Fruit fly (Drosophila melanogaster) whole organism, embryonic: ENCODE data around the gene CG14720.

Source experiments
- Bgb ChIP-seq: fragments of 200-800 bp; sonication (Bioruptor generic); IDR thresholded peaks from 2 replicates; pipeline ENCODE4 v1.3.6; 2022; ENCODE audit warnings: missing biosample characterization, missing genetic modification characterization; ENCODE audit not compliant: partially characterized antibody
- CG10431 ChIP-seq: fragments of 200-800 bp; sonication (Bioruptor generic); optimal IDR thresholded peaks from 3 replicates; lab custom pipeline; 2018; ENCODE audit warnings: missing biosample characterization, mild to moderate bottlenecking, missing genetic modification characterization
- CG12104 ChIP-seq: fragments of 200-800 bp; sonication (Bioruptor generic); optimal IDR thresholded peaks from 3 replicates; lab custom pipeline; 2016; ENCODE audit warnings: missing biosample characterization, missing genetic modification characterization
- CG12155 ChIP-seq: fragments of 200-800 bp; sonication (Bioruptor generic); optimal IDR thresholded peaks from 3 replicates; lab custom pipeline; 2016; ENCODE audit warnings: missing biosample characterization, missing genetic modification characterization
- CG1233 ChIP-seq: fragments of 200-800 bp; sonication (Bioruptor generic); optimal IDR thresholded peaks from 4 replicates; lab custom pipeline; 2018; ENCODE audit warnings: missing biosample characterization, mild to moderate bottlenecking, missing genetic modification characterization
- CG12659 ChIP-seq: fragments of 200-800 bp; sonication (Bioruptor generic); optimal IDR thresholded peaks from 3 replicates; lab custom pipeline; 2017; ENCODE audit warnings: mild to moderate bottlenecking, missing biosample characterization, missing genetic modification reagents, missing genetic modification characterization
- CG13296 ChIP-seq: fragments of 200-800 bp; sonication (Bioruptor generic); optimal IDR thresholded peaks from 3 replicates; lab custom pipeline; 2018; ENCODE audit warnings: missing biosample characterization, mild to moderate bottlenecking, missing genetic modification characterization
- CG13894 ChIP-seq: fragments of 200-800 bp; sonication (Bioruptor generic); optimal IDR thresholded peaks from 3 replicates; lab custom pipeline; 2018; ENCODE audit warnings: missing biosample characterization, mild to moderate bottlenecking, missing genetic modification characterization, moderate library complexity
- CG14441 ChIP-seq: fragments of 200-800 bp; sonication (Bioruptor generic); IDR thresholded peaks from 2 replicates; pipeline ENCODE4 v1.3.6; 2022; ENCODE audit warnings: missing biosample characterization, missing genetic modification characterization
- CG15011 ChIP-seq: fragments of 200-800 bp; sonication (Bioruptor generic); optimal IDR thresholded peaks from 3 replicates; lab custom pipeline; 2018; ENCODE audit warnings: missing biosample characterization, mild to moderate bottlenecking, missing genetic modification characterization
- CG16815 ChIP-seq: fragments of 200-800 bp; sonication (Bioruptor generic); optimal IDR thresholded peaks from 3 replicates; lab custom pipeline; 2017; ENCODE audit warnings: missing biosample characterization, mild to moderate bottlenecking, missing genetic modification characterization
- CG17612 ChIP-seq: fragments of 200-800 bp; sonication (Bioruptor generic); IDR thresholded peaks from 2 replicates; pipeline ENCODE4 v1.3.6; 2022; ENCODE audit warnings: missing biosample characterization, missing genetic modification characterization
- CG17829 ChIP-seq: fragments of 200-800 bp; optimal IDR thresholded peaks from 2 replicates; lab custom pipeline; 2019; ENCODE audit warnings: missing biosample characterization, mild to moderate bottlenecking, missing genetic modification characterization, moderate library complexity
- CG2712 ChIP-seq: fragments of 200-800 bp; optimal IDR thresholded peaks from 3 replicates; lab custom pipeline; 2019; ENCODE audit warnings: missing biosample characterization, mild to moderate bottlenecking, missing genetic modification characterization, moderate library complexity
- CG3995 ChIP-seq: fragments of 200-800 bp; sonication (Bioruptor generic); optimal IDR thresholded peaks from 3 replicates; lab custom pipeline; 2016; ENCODE audit warnings: missing biosample characterization, missing genetic modification characterization
- CG4424 ChIP-seq: fragments of 200-800 bp; sonication (Bioruptor generic); optimal IDR thresholded peaks from 3 replicates; lab custom pipeline; 2016; ENCODE audit warnings: missing biosample characterization, missing genetic modification characterization
- CG6765 ChIP-seq: fragments of 200-800 bp; sonication (Bioruptor generic); optimal IDR thresholded peaks from 3 replicates; lab custom pipeline; 2017; ENCODE audit warnings: missing biosample characterization, mild to moderate bottlenecking, missing genetic modification characterization
- CG6813 ChIP-seq: fragments of 200-800 bp; sonication (Bioruptor generic); optimal IDR thresholded peaks from 2 replicates; lab custom pipeline; 2017; ENCODE audit warnings: missing biosample characterization, missing genetic modification characterization, mild to moderate bottlenecking, moderate library complexity, missing genetic modification reagents
- CG7556 ChIP-seq: fragments of 200-800 bp; sonication (Bioruptor generic); optimal IDR thresholded peaks from 2 replicates; lab custom pipeline; 2017; ENCODE audit warnings: missing biosample characterization, mild to moderate bottlenecking, missing genetic modification characterization
- CG7839 ChIP-seq: fragments of 200-800 bp; sonication (Bioruptor generic); optimal IDR thresholded peaks from 3 replicates; lab custom pipeline; 2018; ENCODE audit warnings: missing biosample characterization, mild to moderate bottlenecking, missing genetic modification characterization, moderate library complexity
- CG7987 ChIP-seq: fragments of 200-800 bp; sonication (Bioruptor generic); optimal IDR thresholded peaks from 2 replicates; lab custom pipeline; 2018; ENCODE audit warnings: missing biosample characterization, mild to moderate bottlenecking, missing genetic modification characterization, moderate library complexity
- CG8924 ChIP-seq: fragments of 200-800 bp; optimal IDR thresholded peaks from 3 replicates; lab custom pipeline; 2019; ENCODE audit warnings: missing biosample characterization, mild to moderate bottlenecking, missing genetic modification characterization, moderate library complexity
- CG9437 ChIP-seq: fragments of 200-800 bp; sonication (Bioruptor generic); optimal IDR thresholded peaks from 2 replicates; lab custom pipeline; 2018; ENCODE audit warnings: missing biosample characterization, mild to moderate bottlenecking, missing genetic modification characterization
- Dref ChIP-seq: fragments of 200-800 bp; sonication (Bioruptor generic); IDR thresholded peaks from 2 replicates; pipeline ENCODE4 v1.3.6; 2022; ENCODE audit warnings: missing biosample characterization, missing genetic modification characterization
- ERR ChIP-seq: fragments of 200-800 bp; sonication (Bioruptor generic); optimal IDR thresholded peaks from 2 replicates; lab custom pipeline; 2016; ENCODE audit warnings: missing biosample characterization, missing genetic modification characterization
- Gug ChIP-seq: fragments of 200-800 bp; sonication (Bioruptor generic); IDR thresholded peaks from 4 replicates; pipeline ENCODE4 v1.3.6; 2022; ENCODE audit warnings: missing biosample characterization, missing genetic modification characterization
- Meics ChIP-seq: fragments of 200-800 bp; sonication (Bioruptor generic); optimal IDR thresholded peaks from 2 replicates; lab custom pipeline; 2017; ENCODE audit warnings: missing biosample characterization, mild to moderate bottlenecking, missing genetic modification characterization
- NFAT ChIP-seq: fragments of 200-800 bp; sonication (Bioruptor generic); IDR thresholded peaks from 2 replicates; pipeline ENCODE4 v1.3.6; 2022; ENCODE audit warnings: missing biosample characterization, missing genetic modification characterization
- Side ChIP-seq: fragments of 200-800 bp; sonication (Bioruptor generic); optimal IDR thresholded peaks from 2 replicates; lab custom pipeline; 2016; ENCODE audit warnings: missing biosample characterization, missing genetic modification characterization
- abd-A ChIP-seq: fragments of 200-800 bp; sonication (Bioruptor generic); optimal IDR thresholded peaks from 3 replicates; lab custom pipeline; 2019; ENCODE audit warnings: missing biosample characterization, mild to moderate bottlenecking, missing genetic modification characterization, moderate library complexity
- ash1 ChIP-seq: fragments of 200-800 bp; sonication (Bioruptor generic); optimal IDR thresholded peaks from 2 replicates; lab custom pipeline; 2018; ENCODE audit warnings: missing biosample characterization, mild to moderate bottlenecking, missing genetic modification characterization
- cg ChIP-seq: fragments of 200-800 bp; sonication (Bioruptor generic); optimal IDR thresholded peaks from 3 replicates; lab custom pipeline; 2019; ENCODE audit warnings: missing biosample characterization, mild to moderate bottlenecking, missing genetic modification characterization, moderate library complexity
- crc ChIP-seq: fragments of 200-800 bp; sonication (Bioruptor generic); optimal IDR thresholded peaks from 2 replicates; lab custom pipeline; 2016; ENCODE audit warnings: missing biosample characterization, missing genetic modification characterization
- dan ChIP-seq: fragments of 200-800 bp; sonication (Bioruptor generic); IDR thresholded peaks from 2 replicates; pipeline ENCODE4 v1.3.6; 2022; ENCODE audit warnings: missing biosample characterization, missing genetic modification characterization
- dpn ChIP-seq, 2 experiments: fragments of 200-800 bp; sonication (Bioruptor generic); optimal IDR thresholded peaks; 3 replicates each; lab custom pipeline; 2016; ENCODE audit warnings: missing biosample characterization in 2 of 2, missing genetic modification characterization in 2 of 2
- ind ChIP-seq: fragments of 200-800 bp; sonication (Bioruptor generic); optimal IDR thresholded peaks from 3 replicates; lab custom pipeline; 2016; ENCODE audit warnings: missing biosample characterization, missing genetic modification characterization
- kah ChIP-seq: fragments of 200-800 bp; sonication (Bioruptor generic); optimal IDR thresholded peaks from 2 replicates; lab custom pipeline; 2018; ENCODE audit warnings: missing biosample characterization, mild to moderate bottlenecking, missing genetic modification characterization
- lola ChIP-seq, 3 experiments: fragments of >200 bp in 2 of 3; fragments of 200-800 bp in 1 of 3; sonication (Bioruptor generic) in 1 of 3; optimal IDR thresholded peaks; 2 replicates each; lab custom pipeline; 2017 to 2019; ENCODE audit warnings: missing biosample characterization in 3 of 3, missing genetic modification characterization in 3 of 3, mild to moderate bottlenecking in 1 of 3, moderate library complexity in 1 of 3
- maf-S ChIP-seq: fragments of 200-800 bp; sonication (Bioruptor generic); optimal IDR thresholded peaks from 2 replicates; lab custom pipeline; 2016; ENCODE audit warnings: missing biosample characterization, missing genetic modification characterization
- mirr ChIP-seq: fragments of 200-800 bp; sonication (Bioruptor generic); optimal IDR thresholded peaks from 3 replicates; lab custom pipeline; 2018; ENCODE audit warnings: missing biosample characterization, mild to moderate bottlenecking, missing genetic modification characterization
- nau ChIP-seq: fragments of 200-800 bp; sonication (Bioruptor generic); optimal IDR thresholded peaks from 3 replicates; lab custom pipeline; 2017; ENCODE audit warnings: missing biosample characterization, mild to moderate bottlenecking, missing genetic modification characterization, missing genetic modification reagents
- nom ChIP-seq: fragments of 200-800 bp; sonication (Bioruptor generic); optimal IDR thresholded peaks from 2 replicates; lab custom pipeline; 2017; ENCODE audit warnings: missing biosample characterization, missing genetic modification characterization, mild to moderate bottlenecking, moderate library complexity, missing genetic modification reagents
- sd ChIP-seq: fragments of 200-800 bp; sonication (Bioruptor generic); optimal IDR thresholded peaks from 3 replicates; lab custom pipeline; 2018; ENCODE audit warnings: missing biosample characterization, mild to moderate bottlenecking, missing genetic modification characterization, moderate library complexity
- sim ChIP-seq: fragments of 200-800 bp; sonication (Bioruptor generic); IDR thresholded peaks from 2 replicates; pipeline ENCODE4 v1.3.6; 2022; ENCODE audit warnings: missing biosample characterization, missing genetic modification characterization
- sna ChIP-seq: fragments of 200-800 bp; sonication (Bioruptor generic); IDR thresholded peaks from 2 replicates; pipeline ENCODE4 v1.3.6; 2022; ENCODE audit warnings: missing biosample characterization, missing genetic modification characterization; ENCODE audit not compliant: partially characterized antibody
- sug ChIP-seq: fragments of 200-800 bp; optimal IDR thresholded peaks from 2 replicates; lab custom pipeline; 2019; ENCODE audit warnings: missing biosample characterization, mild to moderate bottlenecking, missing genetic modification characterization, moderate library complexity
- tll ChIP-seq, 2 experiments: fragments of 200-800 bp in 1 of 2; fragments of >200 bp in 1 of 2; sonication (Bioruptor generic) in 1 of 2; optimal IDR thresholded peaks; 2 replicates each; lab custom pipeline; 2017 to 2019; ENCODE audit warnings: missing biosample characterization in 2 of 2, missing genetic modification characterization in 2 of 2, mild to moderate bottlenecking in 1 of 2, moderate library complexity in 1 of 2
- wdn ChIP-seq: fragments of 200-800 bp; sonication (Bioruptor generic); IDR thresholded peaks from 2 replicates; pipeline ENCODE4 v1.3.6; 2022; ENCODE audit warnings: missing biosample characterization, missing genetic modification characterization
- yki ChIP-seq: fragments of >200 bp; optimal IDR thresholded peaks from 3 replicates; lab custom pipeline; 2018

CG14720 gene

dm6 chr3R:11758507-11759184, 47.2 kb downstream of the CG14720 start:
- TF ChIP-seq maf-S (no peak), NFAT (GFP tag; lab: Robert Waterston, UW) (no peak), CG17612 (no peak), Meics (GFP tag; lab: Kevin White, UChicago) (peak; percentile 44), ERR (GFP tag; lab: Kevin White, UChicago) (no peak), Gug (GFP tag; lab: Robert Waterston, UW) (no peak), tll (GFP tag; optimal IDR thresholded peaks at IDR 0.05; lab: Kevin White, UChicago) (no peak), crc (GFP tag; lab: Kevin White, UChicago) (no peak), nau (GFP tag; lab: Kevin White, UChicago) (peak; percentile 1), cg (GFP tag; lab: Kevin White, UChicago) (peak; percentile 94), ind (GFP tag; lab: Kevin White, UChicago) (peak; percentile 4), yki (lab: Kevin White, UChicago) (peak; percentile 23), CG10431 (GFP tag; lab: Kevin White, UChicago) (peak; percentile 20), abd-A (peak; percentile 53), CG7556 (GFP tag; lab: Kevin White, UChicago) (peak; percentile 62), CG16815 (GFP tag; lab: Kevin White, UChicago) (peak; percentile 44), Bgb (GFP tag; lab: Robert Waterston, UW) (no peak), CG12155 (GFP tag; lab: Kevin White, UChicago) (peak; percentile 0), CG7839 (peak; percentile 38), dpn (GFP tag; optimal IDR thresholded peaks at IDR 0.05; lab: Kevin White, UChicago) (peak in 1 of 2 experiments; percentile 5), CG15011 (GFP tag; lab: Kevin White, UChicago) (peak; percentile 17), ash1 (GFP tag; lab: Kevin White, UChicago) (peak; percentile 0), CG13296 (GFP tag; lab: Kevin White, UChicago) (peak; percentile 29), CG4424 (GFP tag; lab: Kevin White, UChicago) (no peak), lola (GFP tag; optimal IDR thresholded peaks at IDR 0.05; lab: Kevin White, UChicago) (peak in 1 of 3 experiments; percentile 6), dan (GFP tag; lab: Robert Waterston, UW) (no peak), CG2712 (tag; lab: Kevin White, UChicago) (peak; percentile 22), CG12104 (GFP tag; lab: Kevin White, UChicago) (no peak), sug (tag; lab: Kevin White, UChicago) (peak; percentile 19), CG6813 (GFP tag; lab: Kevin White, UChicago) (peak; percentile 31), sd (tag; lab: Kevin White, UChicago) (peak; percentile 63), CG7987 (GFP tag; lab: Kevin White, UChicago) (peak; percentile 8), CG1233 (peak; percentile 4), CG6765 (peak; percentile 21), CG9437 (peak; percentile 26), sna (GFP tag; lab: Robert Waterston, UW) (no peak), Side (GFP tag; lab: Kevin White, UChicago) (no peak), CG8924 (peak; percentile 18), wdn (no peak), nom (GFP tag; lab: Kevin White, UChicago) (peak; percentile 82), CG12659 (GFP tag; lab: Kevin White, UChicago) (peak; percentile 45), sim (GFP tag; lab: Robert Waterston, UW) (no peak), CG14441 (no peak), CG13894 (tag; lab: Kevin White, UChicago) (peak; percentile 19), kah (GFP tag; lab: Kevin White, UChicago) (peak; percentile 5), mirr (peak; percentile 54), Dref (no peak), CG3995 (GFP tag; lab: Kevin White, UChicago) (peak; percentile 66), CG17829 (peak; percentile 38)
